Worm (Caenorhabditis elegans) whole organism, midembryonic: ENCODE results near the gene srbc-56.

Experiments used
- med-1 ChIP-seq: sonication (generic microtip); optimal IDR thresholded peaks from 2 replicates; lab custom pipeline; 2017; ENCODE audit warnings: missing genetic modification characterization, mild to moderate bottlenecking, missing compliant biosample characterization, antibody characterized with exemption, missing genetic modification reagents; ENCODE audit not compliant: insufficient read depth
- ztf-29 ChIP-seq: fragments of 200-800 bp; sonication (Bioruptor generic); IDR thresholded peaks from 2 replicates; pipeline ENCODE4 v1.3.6; 2022; ENCODE audit warnings: missing genetic modification reagents, missing genetic modification characterization, missing compliant biosample characterization

ce11 chrV:15862599-15862998, 31.1 kb upstream of the srbc-56 start, which contains the start of gene srz-12:
- TF ChIP-seq med-1 (GFP tag; lab: Kevin White, UChicago): no peak
- TF ChIP-seq ztf-29 (GFP tag; lab: Robert Waterston, UW): no peak
